Worm (Caenorhabditis elegans): Measurements from ENCODE around the gene F46C3.7.

The F46C3.7 gene

DNA sequence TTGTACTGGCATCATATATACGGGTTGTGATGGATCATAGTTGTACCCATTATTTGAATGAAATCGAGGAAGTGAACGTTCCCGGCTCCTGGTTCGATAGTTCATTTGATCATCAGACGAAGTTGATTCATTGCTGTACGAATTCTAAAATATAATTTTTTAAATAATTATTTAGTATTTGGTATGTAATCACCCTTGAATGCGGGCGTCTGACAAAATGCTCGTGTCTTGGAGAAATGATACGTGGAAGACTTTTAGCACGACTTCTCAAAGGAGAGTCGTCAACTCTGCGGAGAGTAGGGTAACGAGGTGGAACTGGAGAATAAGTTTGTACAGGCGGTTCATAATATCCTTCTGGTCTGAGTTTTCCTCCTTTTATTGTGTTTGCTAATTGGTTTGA lies 12.3 kb upstream of the F46C3.7 start:
- no peak for TF ChIP-seq elt-3 (tag; optimal IDR thresholded peaks at IDR 0.05)
- TF ChIP-seq M03D4.4 (tag; optimal IDR thresholded peaks at IDR 0.05) = no peak
- TF ChIP-seq blmp-1 (tag; optimal IDR thresholded peaks at IDR 0.05) = no peak
- no peak for TF ChIP-seq pha-4 (tag; optimal IDR thresholded peaks at IDR 0.05)
- no peak for TF ChIP-seq lsy-2 (tag; optimal IDR thresholded peaks at IDR 0.05)
- no peak for TF ChIP-seq tbx-8 (GFP tag; optimal IDR thresholded peaks at IDR 0.05)
- no peak for TF ChIP-seq ceh-43 (GFP tag; optimal IDR thresholded peaks at IDR 0.05)
- TF ChIP-seq nhr-237 (tag; optimal IDR thresholded peaks at IDR 0.05) = no peak
- TF ChIP-seq zip-8 (tag; optimal IDR thresholded peaks at IDR 0.05) = no peak
- TF ChIP-seq sem-2 (GFP tag; optimal IDR thresholded peaks at IDR 0.05) = no peak
- TF ChIP-seq ceh-83 (GFP tag; optimal IDR thresholded peaks at IDR 0.05) = no peak
- no peak for TF ChIP-seq drap-1 (GFP tag; optimal IDR thresholded peaks at IDR 0.05)
- no peak for TF ChIP-seq nhr-28 (tag; optimal IDR thresholded peaks at IDR 0.05)
- no peak for TF ChIP-seq cnd-1 (tag; optimal IDR thresholded peaks at IDR 0.05)

DNA sequence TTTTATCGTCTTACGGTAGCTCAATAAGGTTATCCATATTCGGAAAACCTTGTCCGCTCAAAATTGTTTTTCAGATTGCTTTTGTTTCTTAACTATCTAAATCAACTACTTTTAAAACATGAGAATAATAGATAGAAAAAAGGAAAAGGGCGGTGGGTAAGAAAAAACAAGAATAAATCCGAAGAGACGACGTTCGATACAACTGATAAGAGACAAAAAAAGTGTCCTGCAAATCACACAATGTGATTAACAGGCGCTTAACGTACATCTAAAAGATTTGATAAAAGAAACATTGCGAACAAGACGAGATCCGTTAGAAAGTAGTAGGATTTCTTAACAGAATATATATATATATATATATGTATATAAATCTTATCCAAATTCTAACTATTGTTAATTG lies 6.4 kb upstream of the F46C3.7 start, which contains the start of gene hum-4:
hum-4 (minus strand) TSS at position 101 of the 400 bp plus-strand sequence.
- TF ChIP-seq lin-13 (tag; optimal IDR thresholded peaks at IDR 0.05) (no peak), lin-32 (GFP tag; optimal IDR thresholded peaks at IDR 0.05) (no peak), pha-4 (tag; optimal IDR thresholded peaks at IDR 0.05) (no peak), blmp-1 (tag; optimal IDR thresholded peaks at IDR 0.05) (no peak), ceh-83 (GFP tag; optimal IDR thresholded peaks at IDR 0.05) (no peak), ceh-43 (GFP tag; optimal IDR thresholded peaks at IDR 0.05) (no peak), ceh-39 (tag; optimal IDR thresholded peaks at IDR 0.05) (no peak), unc-39 (tag; optimal IDR thresholded peaks at IDR 0.05) (no peak), elt-3 (tag; optimal IDR thresholded peaks at IDR 0.05) (no peak), unc-120 (tag; optimal IDR thresholded peaks at IDR 0.05; ENCODE audit: poor library complexity, severe bottlenecking) (no peak), bed-3 (GFP tag; optimal IDR thresholded peaks at IDR 0.05) (no peak), ztf-11 (tag; optimal IDR thresholded peaks at IDR 0.05) (no peak), lsy-2 (tag; optimal IDR thresholded peaks at IDR 0.05) (no peak), cnd-1 (tag; optimal IDR thresholded peaks at IDR 0.05) (no peak), unc-62 (GFP tag; optimal IDR thresholded peaks at IDR 0.05) (no peak), ham-2 (GFP tag; optimal IDR thresholded peaks at IDR 0.05) (no peak)

DNA sequence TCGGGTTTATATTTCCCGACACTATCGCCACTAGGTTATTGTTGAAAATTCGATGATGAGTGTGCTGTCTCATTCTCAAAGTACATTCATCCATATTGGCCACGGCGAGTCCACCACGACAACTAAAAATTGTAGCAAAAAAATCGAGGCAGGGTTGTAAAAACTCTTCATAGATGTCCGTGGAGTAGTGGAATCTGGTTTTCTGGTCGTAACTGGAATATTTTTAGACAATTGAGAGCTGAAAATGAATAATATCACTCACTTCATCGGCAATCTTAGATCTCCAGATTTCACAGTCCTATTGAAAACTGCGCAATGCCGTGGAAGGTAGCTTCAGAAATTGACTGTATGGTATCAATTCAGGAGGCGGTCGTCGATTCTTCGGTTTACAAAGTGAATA lies 4.4 kb upstream of the F46C3.7 start:
- TF ChIP-seq mls-2 (tag; optimal IDR thresholded peaks at IDR 0.05) (no peak), nhr-237 (tag; optimal IDR thresholded peaks at IDR 0.05) (no peak), pha-4 (tag; optimal IDR thresholded peaks at IDR 0.05) (no peak), flh-1 (GFP tag; optimal IDR thresholded peaks at IDR 0.05) (no peak)

DNA sequence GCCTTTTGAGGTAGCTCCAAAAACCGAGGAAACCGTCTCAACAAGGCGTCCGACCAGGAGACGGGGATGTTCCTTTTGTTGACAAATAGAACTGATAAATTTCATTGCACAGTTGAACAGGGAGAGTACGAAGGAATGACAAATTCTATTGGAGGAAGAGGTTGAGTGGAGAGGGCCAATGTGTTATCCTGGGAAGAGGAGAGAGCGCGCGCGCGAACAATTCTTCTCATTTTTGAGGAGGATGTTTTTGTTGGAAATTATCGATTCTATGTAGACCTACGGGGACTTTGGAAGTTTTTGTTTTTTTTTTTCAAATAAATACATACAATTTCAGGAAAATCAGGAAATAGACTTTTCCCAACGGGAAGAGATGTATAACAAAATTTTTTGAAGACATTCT lies 2.1 kb upstream of the F46C3.7 start:
- no peak for TF ChIP-seq ceh-43 (GFP tag; optimal IDR thresholded peaks at IDR 0.05)
- TF ChIP-seq M03D4.4 (tag; optimal IDR thresholded peaks at IDR 0.05) = no peak
- TF ChIP-seq nhr-12 (tag; optimal IDR thresholded peaks at IDR 0.05) = no peak
- no peak for TF ChIP-seq nhr-237 (tag; optimal IDR thresholded peaks at IDR 0.05)
- no peak for TF ChIP-seq nhr-2 (tag; optimal IDR thresholded peaks at IDR 0.05)
- no peak for TF ChIP-seq ham-2 (GFP tag; optimal IDR thresholded peaks at IDR 0.05)
- TF ChIP-seq nhr-28 (tag; optimal IDR thresholded peaks at IDR 0.05) = no peak
- TF ChIP-seq mep-1 (tag; optimal IDR thresholded peaks at IDR 0.05) = no peak
- no peak for TF ChIP-seq elt-1 (tag; optimal IDR thresholded peaks at IDR 0.05; ENCODE audit: borderline replicate concordance, insufficient read depth)
- no peak for TF ChIP-seq tbx-8 (GFP tag; optimal IDR thresholded peaks at IDR 0.05)
- no peak for TF ChIP-seq nhr-76 (tag; optimal IDR thresholded peaks at IDR 0.05)
- no peak for TF ChIP-seq elt-3 (tag; optimal IDR thresholded peaks at IDR 0.05)
- no peak for TF ChIP-seq flh-1 (GFP tag; optimal IDR thresholded peaks at IDR 0.05)
- no peak for TF ChIP-seq drap-1 (GFP tag; optimal IDR thresholded peaks at IDR 0.05)
- no peak for TF ChIP-seq pha-4 (tag; optimal IDR thresholded peaks at IDR 0.05)
- no peak for TF ChIP-seq snpc-4 (tag; optimal IDR thresholded peaks at IDR 0.05)
- no peak for TF ChIP-seq mab-5 (tag; optimal IDR thresholded peaks at IDR 0.05)
- TF ChIP-seq sptf-1 (tag; optimal IDR thresholded peaks at IDR 0.05) = no peak
- no peak for TF ChIP-seq lin-13 (tag; optimal IDR thresholded peaks at IDR 0.05)

DNA sequence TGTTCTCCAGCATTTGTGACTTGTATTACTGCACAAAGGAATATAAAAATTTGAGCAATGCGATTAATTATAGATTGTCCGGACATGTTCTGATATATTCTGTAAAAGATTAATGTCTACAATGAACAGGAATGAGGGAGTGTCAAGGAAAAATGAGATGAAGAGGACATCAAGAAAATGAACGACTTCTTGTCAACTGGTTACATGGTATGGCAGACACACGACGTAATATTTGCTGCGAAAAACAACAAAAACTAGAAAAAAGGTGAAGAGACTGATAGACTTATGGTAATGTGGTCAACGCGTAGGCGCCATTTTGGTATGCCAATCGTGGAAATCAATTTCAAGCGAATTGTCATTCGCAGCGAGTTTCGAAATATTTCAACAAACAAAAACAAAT lies 6.7 kb downstream of the F46C3.7 start, which contains the start of gene igeg-2:
igeg-2 (minus strand) TSS at position 101 of the 400 bp plus-strand sequence.
- TF ChIP-seq lsy-2 (tag; optimal IDR thresholded peaks at IDR 0.05) (no peak), nhr-12 (tag; optimal IDR thresholded peaks at IDR 0.05) (no peak), ceh-43 (GFP tag; optimal IDR thresholded peaks at IDR 0.05) (no peak), mls-2 (tag; optimal IDR thresholded peaks at IDR 0.05) (no peak), zip-8 (tag; optimal IDR thresholded peaks at IDR 0.05) (no peak), ces-1 (GFP tag; optimal IDR thresholded peaks at IDR 0.05) (no peak), hlh-1 (tag; optimal IDR thresholded peaks at IDR 0.05) (no peak), sem-2 (GFP tag; optimal IDR thresholded peaks at IDR 0.05) (no peak), bed-3 (GFP tag; optimal IDR thresholded peaks at IDR 0.05) (no peak), nhr-76 (tag; optimal IDR thresholded peaks at IDR 0.05) (no peak), elt-1 (tag; optimal IDR thresholded peaks at IDR 0.05; ENCODE audit: borderline replicate concordance, insufficient read depth) (no peak), snpc-4 (tag; optimal IDR thresholded peaks at IDR 0.05) (no peak)
